Fruit fly (Drosophila melanogaster): ENCODE data around the gene Dci.

Dci gene

DNA sequence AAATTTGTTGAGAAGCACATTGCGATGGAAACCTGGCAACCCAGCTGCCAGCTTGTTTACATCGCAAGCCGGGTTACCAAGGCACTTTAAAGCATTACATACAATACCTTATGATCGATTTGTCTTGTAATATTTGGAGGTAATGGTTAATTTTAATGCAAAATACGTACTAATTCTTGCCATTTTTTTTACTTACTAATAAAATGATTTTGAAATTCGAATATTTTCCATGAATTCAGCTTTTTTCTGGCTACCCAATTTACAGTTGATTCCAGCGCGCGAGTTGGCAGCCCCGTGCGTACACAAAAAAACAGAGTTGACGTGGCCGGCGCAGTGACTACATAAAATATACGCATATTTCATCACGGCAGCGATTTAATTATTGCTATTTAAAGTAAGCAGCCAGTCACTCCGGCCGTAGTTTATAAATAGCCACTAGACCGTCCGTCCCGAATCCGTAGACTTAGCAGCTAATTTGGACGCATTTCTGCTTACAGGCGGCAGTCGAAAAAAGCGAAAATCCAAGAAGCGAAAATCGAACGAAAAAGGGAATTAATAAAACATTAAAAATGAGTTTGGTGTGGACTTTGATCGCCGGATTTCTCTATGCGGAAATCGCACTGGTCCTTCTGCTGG, 13.5 kb upstream of the Dci start, which contains the start of the genes CG13901 and CG13887 (continued):
- no peak for TF ChIP-seq Opbp (GFP tag; IDR thresholded peaks at IDR 0.05; ENCODE audit: partially characterized antibody)
- peak; percentile 89 for TF ChIP-seq CG15696 (tag; optimal IDR thresholded peaks at IDR 0.05)
- TF ChIP-seq sna (GFP tag; IDR thresholded peaks at IDR 0.05; ENCODE audit: partially characterized antibody) = no peak
- peak; percentile 86 for TF ChIP-seq CG13123 (GFP tag; optimal IDR thresholded peaks at IDR 0.05)
- peak; percentile 76 for TF ChIP-seq CG13287 (GFP tag; IDR thresholded peaks at IDR 0.05; ENCODE audit: partially characterized antibody)
- TF ChIP-seq Ada2b (GFP tag; IDR thresholded peaks at IDR 0.05) = peak; percentile 86
- TF ChIP-seq bigmax (GFP tag; optimal IDR thresholded peaks at IDR 0.05) = peak; percentile 34
- TF ChIP-seq CG12219 (GFP tag; optimal IDR thresholded peaks at IDR 0.05) = peak; percentile 79
- TF ChIP-seq CG13296 (GFP tag; optimal IDR thresholded peaks at IDR 0.05) = peak; percentile 86
- peak; percentile 90 for TF ChIP-seq Atf-2 (GFP tag; optimal IDR thresholded peaks at IDR 0.05)
- TF ChIP-seq toy (GFP tag; IDR thresholded peaks at IDR 0.05) = 0 out of 2 replicates have a peak, but pooled peaks have one; percentile 52
- peak; percentile 45; the same call in 1 of the 2 replicates for TF ChIP-seq bowl (GFP tag; IDR thresholded peaks at IDR 0.05)
- peak; percentile 91 for TF ChIP-seq CG7786 (GFP tag; optimal IDR thresholded peaks at IDR 0.05)
- peak; percentile 90 for TF ChIP-seq bcd (GFP tag; optimal IDR thresholded peaks at IDR 0.05)
- peak; percentile 88 for TF ChIP-seq grau (tag; optimal IDR thresholded peaks at IDR 0.05)
- peak; percentile 95 for TF ChIP-seq Hsf (GFP tag; optimal IDR thresholded peaks at IDR 0.05)
- peak; percentile 18; the same call in 1 of the 3 replicates for TF ChIP-seq jigr1 (GFP tag; IDR thresholded peaks at IDR 0.05)
- TF ChIP-seq wek (GFP tag; optimal IDR thresholded peaks at IDR 0.05) = peak; percentile 48
- TF ChIP-seq Dref (GFP tag; IDR thresholded peaks at IDR 0.05) = peak; percentile 40; the same call in 1 of the 2 replicates
- peak; percentile 85 for TF ChIP-seq emc (GFP tag; optimal IDR thresholded peaks at IDR 0.05)
- TF ChIP-seq sim (GFP tag; IDR thresholded peaks at IDR 0.05) = no peak; the same call in 1 of the 2 replicates
- no peak for TF ChIP-seq Trl (optimal IDR thresholded peaks at IDR 0.05)
- TF ChIP-seq Trl (GFP tag; optimal IDR thresholded peaks at IDR 0.05) = peak; percentile 94
- peak; percentile 82 for TF ChIP-seq NFAT (GFP tag; IDR thresholded peaks at IDR 0.05)
- TF ChIP-seq CG10565 (GFP tag; optimal IDR thresholded peaks at IDR 0.05) = peak; percentile 45
- peak; percentile 78 for TF ChIP-seq ERR (GFP tag; optimal IDR thresholded peaks at IDR 0.05)
- peak; percentile 91 for TF ChIP-seq vfl (GFP tag; optimal IDR thresholded peaks at IDR 0.05)
- peak; percentile 84 for TF ChIP-seq pzg (GFP tag; optimal IDR thresholded peaks at IDR 0.05)
- TF ChIP-seq CrebB (tag; optimal IDR thresholded peaks at IDR 0.05) = peak; percentile 80
- no peak for TF ChIP-seq CG15011 (GFP tag; optimal IDR thresholded peaks at IDR 0.05)
- TF ChIP-seq kay (GFP tag; optimal IDR thresholded peaks at IDR 0.05) = peak; percentile 94
- TF ChIP-seq Myb (GFP tag; optimal IDR thresholded peaks at IDR 0.05) = peak; percentile 78
- TF ChIP-seq CG7928 (GFP tag; optimal IDR thresholded peaks at IDR 0.05) = peak; percentile 68
- TF ChIP-seq Rfx (GFP tag; IDR thresholded peaks at IDR 0.05) = peak; percentile 94
- peak; percentile 59 for TF ChIP-seq CG8359 (GFP tag; optimal IDR thresholded peaks at IDR 0.05; ENCODE audit: borderline replicate concordance)
- TF ChIP-seq tx (GFP tag; optimal IDR thresholded peaks at IDR 0.05) = peak; percentile 95
- TF ChIP-seq CG14710 (tag; optimal IDR thresholded peaks at IDR 0.05) = peak; percentile 94
- TF ChIP-seq CG9932 (GFP tag; IDR thresholded peaks at IDR 0.05) = peak; percentile 95
- TF ChIP-seq HLHmδ (GFP tag; optimal IDR thresholded peaks at IDR 0.05) = no peak
- peak; percentile 93 for TF ChIP-seq CG13424 (tag; optimal IDR thresholded peaks at IDR 0.05)
- TF ChIP-seq repo (GFP tag; optimal IDR thresholded peaks at IDR 0.05) = peak; percentile 81
- peak; percentile 91 for TF ChIP-seq sob (GFP tag; IDR thresholded peaks at IDR 0.05)
- TF ChIP-seq row (GFP tag; IDR thresholded peaks at IDR 0.05) = peak; percentile 97
- peak; percentile 92 for TF ChIP-seq jumu (GFP tag; optimal IDR thresholded peaks at IDR 0.05)
- TF ChIP-seq CG12299 (tag; optimal IDR thresholded peaks at IDR 0.05) = peak; percentile 87
- peak; percentile 93 for TF ChIP-seq gem (tag; optimal IDR thresholded peaks at IDR 0.05)
- no peak for TF ChIP-seq ac (GFP tag; optimal IDR thresholded peaks at IDR 0.05)
- TF ChIP-seq dm (GFP tag; optimal IDR thresholded peaks at IDR 0.05) = peak; percentile 94
- TF ChIP-seq HLH4C (GFP tag; IDR thresholded peaks at IDR 0.05; ENCODE audit: partially characterized antibody) = 0 out of 3 replicates have a peak, but pooled peaks have one; percentile 30
- TF ChIP-seq Mrtf (GFP tag; IDR thresholded peaks at IDR 0.05) = peak; percentile 84

Measured in whole organism, embryonic.